Fruit fly (Drosophila melanogaster) whole organism, prepupa: ENCODE measurements around the gene Dlg5.

Experiments used
- Blimp-1 ChIP-seq: fragments of 200-800 bp; sonication (Bioruptor generic); optimal IDR thresholded peaks from 3 replicates; lab custom pipeline; 2017; ENCODE audit warnings: missing biosample characterization, missing genetic modification characterization, mild to moderate bottlenecking, moderate library complexity, missing genetic modification reagents
- CG10631 ChIP-seq: fragments of 200-800 bp; sonication (Bioruptor generic); optimal IDR thresholded peaks from 2 replicates; lab custom pipeline; 2016; ENCODE audit warnings: missing biosample characterization, missing genetic modification characterization
- CG10669 ChIP-seq: fragments of 200-800 bp; sonication (Bioruptor generic); optimal IDR thresholded peaks from 3 replicates; lab custom pipeline; 2018; ENCODE audit warnings: missing biosample characterization, mild to moderate bottlenecking, missing genetic modification characterization, moderate library complexity
- CG11294 ChIP-seq: fragments of 200-800 bp; sonication (Bioruptor generic); IDR thresholded peaks from 2 replicates; pipeline ENCODE4 v1.3.6; 2022; ENCODE audit warnings: missing biosample characterization, missing genetic modification characterization
- CG11902 ChIP-seq: fragments of 200-800 bp; sonication (Bioruptor generic); optimal IDR thresholded peaks from 3 replicates; lab custom pipeline; 2016; ENCODE audit warnings: missing biosample characterization, missing genetic modification characterization
- CG15336 ChIP-seq: fragments of 200-800 bp; sonication (Bioruptor generic); IDR thresholded peaks from 2 replicates; pipeline ENCODE4 v1.3.6; 2022; ENCODE audit warnings: missing biosample characterization, missing genetic modification characterization
- CG1621 ChIP-seq: fragments of 200-800 bp; sonication (Bioruptor generic); optimal IDR thresholded peaks from 3 replicates; lab custom pipeline; 2018; ENCODE audit warnings: missing biosample characterization, mild to moderate bottlenecking, missing genetic modification characterization
- CG16779 ChIP-seq: fragments of 200-800 bp; sonication (Bioruptor generic); optimal IDR thresholded peaks from 3 replicates; lab custom pipeline; 2017; ENCODE audit warnings: missing biosample characterization, mild to moderate bottlenecking, missing genetic modification characterization
- CG3032 ChIP-seq: fragments of 200-800 bp; optimal IDR thresholded peaks from 2 replicates; lab custom pipeline; 2019; ENCODE audit warnings: missing biosample characterization, mild to moderate bottlenecking, missing genetic modification characterization, moderate library complexity
- CG31627 ChIP-seq: fragments of 200-800 bp; sonication (Bioruptor generic); optimal IDR thresholded peaks from 3 replicates; lab custom pipeline; 2016; ENCODE audit warnings: missing biosample characterization, missing genetic modification characterization
- CG32006 ChIP-seq: fragments of 200-800 bp; sonication (Bioruptor generic); optimal IDR thresholded peaks from 3 replicates; lab custom pipeline; 2017; ENCODE audit warnings: missing biosample characterization, mild to moderate bottlenecking, missing genetic modification characterization
- CG34406 ChIP-seq: fragments of 200-800 bp; sonication (Bioruptor generic); optimal IDR thresholded peaks from 3 replicates; lab custom pipeline; 2016; ENCODE audit warnings: missing biosample characterization, missing genetic modification characterization
- CG4318 ChIP-seq: fragments of 200-800 bp; sonication (Bioruptor generic); optimal IDR thresholded peaks from 3 replicates; lab custom pipeline; 2017; ENCODE audit warnings: missing biosample characterization, mild to moderate bottlenecking, missing genetic modification characterization
- CG6163 ChIP-seq: fragments of 200-800 bp; sonication (Bioruptor generic); IDR thresholded peaks from 3 replicates; pipeline ENCODE4 v1.3.6; 2022; ENCODE audit warnings: missing biosample characterization, missing genetic modification characterization
- CG6276 ChIP-seq: fragments of 200-800 bp; sonication (Bioruptor generic); optimal IDR thresholded peaks from 2 replicates; lab custom pipeline; 2017; ENCODE audit warnings: missing biosample characterization, mild to moderate bottlenecking, missing genetic modification characterization
- CG6792 ChIP-seq: fragments of 200-800 bp; sonication (Bioruptor generic); optimal IDR thresholded peaks from 3 replicates; lab custom pipeline; 2016; ENCODE audit warnings: missing biosample characterization, missing genetic modification characterization
- CG6808 ChIP-seq: fragments of 200-800 bp; sonication (Bioruptor generic); optimal IDR thresholded peaks from 3 replicates; lab custom pipeline; 2017; ENCODE audit warnings: missing biosample characterization, missing genetic modification characterization, mild to moderate bottlenecking, moderate library complexity, missing genetic modification reagents
- CG6854 ChIP-seq: fragments of 200-800 bp; sonication (Bioruptor generic); optimal IDR thresholded peaks from 2 replicates; lab custom pipeline; 2017; ENCODE audit warnings: missing biosample characterization, mild to moderate bottlenecking, missing genetic modification characterization
- CG7368 ChIP-seq: fragments of 200-800 bp; sonication (Bioruptor generic); optimal IDR thresholded peaks from 3 replicates; lab custom pipeline; 2016; ENCODE audit warnings: missing biosample characterization, missing genetic modification characterization
- CG8119 ChIP-seq: fragments of 200-800 bp; sonication (Bioruptor generic); IDR thresholded peaks from 3 replicates; pipeline ENCODE4 v1.3.6; 2022; ENCODE audit warnings: missing biosample characterization, missing genetic modification characterization
- CG8632 ChIP-seq: fragments of 200-800 bp; sonication (Bioruptor generic); optimal IDR thresholded peaks from 3 replicates; lab custom pipeline; 2016; ENCODE audit warnings: missing biosample characterization, missing genetic modification characterization
- CG9139 ChIP-seq: fragments of 200-800 bp; sonication (Bioruptor generic); optimal IDR thresholded peaks from 3 replicates; lab custom pipeline; 2017; ENCODE audit warnings: missing biosample characterization, mild to moderate bottlenecking, missing genetic modification characterization
- Eip75B ChIP-seq: fragments of 200-800 bp; sonication (Bioruptor generic); optimal IDR thresholded peaks from 3 replicates; lab custom pipeline; 2016; ENCODE audit warnings: missing biosample characterization, missing genetic modification characterization
- Eip93F ChIP-seq: fragments of 200-800 bp; sonication (Bioruptor generic); optimal IDR thresholded peaks from 2 replicates; lab custom pipeline; 2016; ENCODE audit warnings: missing biosample characterization, mild to moderate bottlenecking, missing genetic modification characterization
- Ets96B ChIP-seq: fragments of 200-800 bp; optimal IDR thresholded peaks from 2 replicates; lab custom pipeline; 2019; ENCODE audit warnings: missing biosample characterization, mild to moderate bottlenecking, missing genetic modification characterization, moderate library complexity
- Gug ChIP-seq: fragments of 200-800 bp; sonication (Bioruptor generic); IDR thresholded peaks from 2 replicates; pipeline ENCODE4 v1.3.6; 2022; ENCODE audit warnings: missing biosample characterization, missing genetic modification characterization
- Hr38 ChIP-seq: sonication (Bioruptor generic); optimal IDR thresholded peaks from 2 replicates; lab custom pipeline; 2016; ENCODE audit warnings: missing biosample characterization, missing genetic modification characterization
- Hr39 ChIP-seq: fragments of 200-800 bp; sonication (Bioruptor generic); optimal IDR thresholded peaks from 2 replicates; lab custom pipeline; 2016; ENCODE audit warnings: missing biosample characterization, missing genetic modification characterization
- Hr4 ChIP-seq: fragments of 200-800 bp; sonication (Bioruptor generic); optimal IDR thresholded peaks from 3 replicates; lab custom pipeline; 2016; ENCODE audit warnings: missing biosample characterization, missing genetic modification characterization
- Lpt ChIP-seq: fragments of 200-800 bp; sonication (Bioruptor generic); optimal IDR thresholded peaks from 3 replicates; lab custom pipeline; 2016; ENCODE audit warnings: missing biosample characterization, missing genetic modification characterization
- Met ChIP-seq: fragments of 200-800 bp; sonication (Bioruptor generic); optimal IDR thresholded peaks from 3 replicates; lab custom pipeline; 2016; ENCODE audit warnings: missing biosample characterization, missing genetic modification characterization
- OdsH ChIP-seq: fragments of 200-800 bp; sonication (Bioruptor generic); optimal IDR thresholded peaks from 3 replicates; lab custom pipeline; 2016; ENCODE audit warnings: missing biosample characterization, missing genetic modification characterization
- Smox ChIP-seq: fragments of 200-800 bp; sonication (Bioruptor generic); optimal IDR thresholded peaks from 3 replicates; lab custom pipeline; 2016; ENCODE audit warnings: missing biosample characterization, missing genetic modification characterization
- Sox102F ChIP-seq: fragments of 200-800 bp; sonication (Bioruptor generic); optimal IDR thresholded peaks from 2 replicates; lab custom pipeline; 2016; ENCODE audit warnings: missing biosample characterization, mild to moderate bottlenecking, missing genetic modification characterization
- Sox14 ChIP-seq: fragments of 200-800 bp; sonication (Bioruptor generic); optimal IDR thresholded peaks from 3 replicates; lab custom pipeline; 2016; ENCODE audit warnings: missing biosample characterization, missing genetic modification characterization
- Sox15 ChIP-seq: fragments of 200-800 bp; sonication (Bioruptor generic); optimal IDR thresholded peaks from 3 replicates; lab custom pipeline; 2016; ENCODE audit warnings: missing biosample characterization, missing genetic modification characterization
- achi ChIP-seq: fragments of 200-800 bp; sonication (Bioruptor generic); optimal IDR thresholded peaks from 3 replicates; lab custom pipeline; 2016; ENCODE audit warnings: missing biosample characterization, missing genetic modification characterization
- acj6 ChIP-seq: fragments of 200-800 bp; sonication (Bioruptor generic); optimal IDR thresholded peaks from 3 replicates; lab custom pipeline; 2016; ENCODE audit warnings: missing biosample characterization, missing genetic modification characterization
- cyc ChIP-seq: fragments of 200-800 bp; sonication (Bioruptor generic); optimal IDR thresholded peaks from 3 replicates; lab custom pipeline; 2016; ENCODE audit warnings: missing biosample characterization, missing genetic modification characterization
- dac ChIP-seq: fragments of 200-800 bp; sonication (Bioruptor generic); optimal IDR thresholded peaks from 2 replicates; lab custom pipeline; 2017; ENCODE audit warnings: missing biosample characterization, mild to moderate bottlenecking, missing genetic modification characterization
- eg ChIP-seq: fragments of 200-800 bp; sonication (Bioruptor generic); IDR thresholded peaks from 3 replicates; pipeline ENCODE4 v1.3.6; 2022; ENCODE audit warnings: missing biosample characterization, missing genetic modification characterization
- esn ChIP-seq: fragments of 200-800 bp; sonication (Bioruptor generic); optimal IDR thresholded peaks from 2 replicates; lab custom pipeline; 2016; ENCODE audit warnings: missing biosample characterization, mild to moderate bottlenecking, missing genetic modification characterization, moderate library complexity
- fd59A ChIP-seq: fragments of 200-800 bp; sonication (Bioruptor generic); optimal IDR thresholded peaks from 2 replicates; lab custom pipeline; 2017; ENCODE audit warnings: missing biosample characterization, mild to moderate bottlenecking, missing genetic modification characterization, missing genetic modification reagents
- fd85E ChIP-seq: fragments of 200-800 bp; sonication (Bioruptor generic); optimal IDR thresholded peaks from 3 replicates; lab custom pipeline; 2016; ENCODE audit warnings: missing biosample characterization, missing genetic modification characterization
- fkh ChIP-seq: fragments of 200-800 bp; sonication (Bioruptor generic); optimal IDR thresholded peaks from 3 replicates; lab custom pipeline; 2017; ENCODE audit warnings: missing biosample characterization, mild to moderate bottlenecking, missing genetic modification characterization, moderate library complexity
- net ChIP-seq: fragments of 200-800 bp; sonication (Bioruptor generic); optimal IDR thresholded peaks from 3 replicates; lab custom pipeline; 2016; ENCODE audit warnings: missing biosample characterization, missing genetic modification characterization
- pdm3 ChIP-seq: fragments of 200-800 bp; sonication (Bioruptor generic); optimal IDR thresholded peaks from 3 replicates; lab custom pipeline; 2016; ENCODE audit warnings: missing biosample characterization, missing genetic modification characterization
- salr ChIP-seq, 2 experiments: fragments of 200-800 bp; sonication (Bioruptor generic); optimal IDR thresholded peaks; 3 replicates each; lab custom pipeline; 2016 to 2018; ENCODE audit warnings: missing biosample characterization in 2 of 2, missing genetic modification characterization in 2 of 2, mild to moderate bottlenecking in 1 of 2
- ss ChIP-seq, 2 experiments: fragments of 200-800 bp; sonication (Bioruptor generic); optimal IDR thresholded peaks; 2 replicates in 1 of 2; 3 replicates in 1 of 2; lab custom pipeline; 2017 to 2018; ENCODE audit warnings: mild to moderate bottlenecking in 2 of 2, missing biosample characterization in 2 of 2, missing genetic modification characterization in 2 of 2, moderate library complexity in 1 of 2
- svp ChIP-seq: fragments of 200-800 bp; sonication (Bioruptor generic); peaks from one replicate; lab custom pipeline; 2016; ENCODE audit warnings: missing biosample characterization, missing genetic modification characterization
- topi ChIP-seq: fragments of 200-800 bp; sonication (Bioruptor generic); optimal IDR thresholded peaks from 3 replicates; lab custom pipeline; 2016; ENCODE audit warnings: missing biosample characterization, missing genetic modification characterization
- vri ChIP-seq: fragments of 200-800 bp; sonication (Bioruptor generic); optimal IDR thresholded peaks from 3 replicates; lab custom pipeline; 2016; ENCODE audit warnings: missing biosample characterization, mild to moderate bottlenecking, missing genetic modification characterization

Dlg5 gene

DNA sequence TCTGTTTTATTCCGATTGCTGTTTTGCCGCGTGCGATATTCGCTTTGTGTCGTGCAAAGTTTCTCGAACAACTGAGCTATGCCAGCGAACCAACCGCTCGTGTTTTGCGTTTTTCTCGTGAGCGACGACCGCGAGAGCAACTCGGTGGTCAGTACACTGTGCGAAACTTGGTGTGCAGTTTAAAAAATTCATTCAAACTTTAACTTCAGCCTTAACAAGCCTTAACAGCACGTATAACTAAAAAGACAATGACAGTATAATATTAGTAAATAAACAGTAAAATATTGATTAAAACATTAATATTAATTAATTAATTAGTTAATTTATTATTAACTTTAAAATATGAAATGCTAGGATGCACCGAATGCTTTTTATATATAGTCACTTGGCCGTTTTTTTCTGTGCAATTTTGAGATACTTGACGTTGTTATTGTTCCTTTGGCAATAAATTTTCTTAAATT lies 11.3 kb upstream of the Dlg5 start, which contains the start of gene CG31705:
Gene CG31705 (minus strand): TSS at position 77 of the 461 bp plus-strand sequence.
- TF ChIP-seq CG34406 = peak; percentile 64
- TF ChIP-seq Hr4 (GFP tag; lab: Kevin White, UChicago) = no peak
- TF ChIP-seq net (GFP tag; lab: Kevin White, UChicago) = peak; percentile 41
- TF ChIP-seq CG11902 (GFP tag; lab: Kevin White, UChicago) = peak; percentile 60
- TF ChIP-seq cyc (GFP tag; lab: Kevin White, UChicago) = peak; percentile 32
- TF ChIP-seq fkh (GFP tag; lab: Kevin White, UChicago) = peak; percentile 44
- TF ChIP-seq CG6808 = peak; percentile 63
- peak; percentile 27 for TF ChIP-seq Sox15 (GFP tag; lab: Kevin White, UChicago)
- TF ChIP-seq Hr39 = peak; percentile 18
- TF ChIP-seq Sox102F (GFP tag; lab: Kevin White, UChicago) = peak; percentile 44
- TF ChIP-seq Eip75B (GFP tag; lab: Kevin White, UChicago) = no peak
- TF ChIP-seq achi (GFP tag; lab: Kevin White, UChicago) = peak; percentile 67
- peak; percentile 55 for TF ChIP-seq CG6792 (GFP tag; lab: Kevin White, UChicago)
- peak; percentile 59 for TF ChIP-seq OdsH (GFP tag; lab: Kevin White, UChicago)
- peak; percentile 62 for TF ChIP-seq CG8119
- peak; percentile 63 for TF ChIP-seq CG8632 (GFP tag; lab: Kevin White, UChicago)
- peak; percentile 73 for TF ChIP-seq CG10631 (GFP tag; lab: Kevin White, UChicago)
- peak; percentile 55 for TF ChIP-seq CG3032
- peak; percentile 80 for TF ChIP-seq CG32006 (GFP tag; lab: Kevin White, UChicago)
- TF ChIP-seq Lpt (GFP tag; lab: Kevin White, UChicago) = peak; percentile 0
- TF ChIP-seq topi (GFP tag; lab: Kevin White, UChicago) = peak; percentile 62
- TF ChIP-seq CG31627 = peak; percentile 11
- peak; percentile 8 for TF ChIP-seq Sox14 (GFP tag; lab: Kevin White, UChicago)
- TF ChIP-seq CG11294 (GFP tag; lab: Robert Waterston, UW) = peak; percentile 50; the same call in 1 of the 2 replicates
- TF ChIP-seq svp (GFP tag; lab: Kevin White, UChicago) = peak; percentile 75
- TF ChIP-seq Ets96B = peak; percentile 28
- TF ChIP-seq CG15336 (GFP tag; lab: Robert Waterston, UW) = peak; percentile 62
- TF ChIP-seq Hr38 (GFP tag; lab: Kevin White, UChicago) = no peak
- peak; percentile 16 for TF ChIP-seq Met (GFP tag; lab: Kevin White, UChicago)
- TF ChIP-seq CG4318 (GFP tag; lab: Kevin White, UChicago) = peak; percentile 52
- TF ChIP-seq esn (GFP tag; lab: Kevin White, UChicago) = peak; percentile 65
- TF ChIP-seq salr (GFP tag; optimal IDR thresholded peaks at IDR 0.05; lab: Kevin White, UChicago) = peak in 1 of 2 experiments; percentile 70
- no peak for TF ChIP-seq CG6854 (GFP tag; lab: Kevin White, UChicago)
- TF ChIP-seq fd85E (GFP tag; lab: Kevin White, UChicago) = no peak
- TF ChIP-seq CG16779 = peak; percentile 38
- peak; percentile 71 for TF ChIP-seq eg (GFP tag; lab: Robert Waterston, UW)
- peak; percentile 46 for TF ChIP-seq CG7368 (GFP tag; lab: Kevin White, UChicago)
- peak; percentile 50 for TF ChIP-seq Gug (GFP tag; lab: Robert Waterston, UW)
- TF ChIP-seq CG1621 (tag; lab: Kevin White, UChicago) = no peak
- peak; percentile 67 for TF ChIP-seq CG6163 (GFP tag; lab: Robert Waterston, UW)
- no peak for TF ChIP-seq Eip93F (GFP tag; lab: Kevin White, UChicago)
- TF ChIP-seq CG9139 (GFP tag; lab: Kevin White, UChicago) = peak; percentile 43
- peak; percentile 84 for TF ChIP-seq CG6276 (GFP tag; lab: Kevin White, UChicago)
- no peak for TF ChIP-seq vri (GFP tag; lab: Kevin White, UChicago)
- peak; percentile 35 for TF ChIP-seq Smox (GFP tag; lab: Kevin White, UChicago)
- TF ChIP-seq Blimp-1 (GFP tag; lab: Kevin White, UChicago) = peak; percentile 46
- TF ChIP-seq pdm3 (GFP tag; lab: Kevin White, UChicago) = no peak
- TF ChIP-seq CG10669 = peak; percentile 65
- no peak for TF ChIP-seq dac (GFP tag; lab: Kevin White, UChicago)
- TF ChIP-seq acj6 (GFP tag; lab: Kevin White, UChicago) = peak; percentile 49
- TF ChIP-seq fd59A (GFP tag; lab: Kevin White, UChicago) = peak; percentile 34
- peak in 1 of 2 experiments; percentile 58 for TF ChIP-seq ss (GFP tag; optimal IDR thresholded peaks at IDR 0.05; lab: Kevin White, UChicago)
